Worm (Caenorhabditis elegans): ENCODE measurements around the gene C18B12.4.

DNA sequence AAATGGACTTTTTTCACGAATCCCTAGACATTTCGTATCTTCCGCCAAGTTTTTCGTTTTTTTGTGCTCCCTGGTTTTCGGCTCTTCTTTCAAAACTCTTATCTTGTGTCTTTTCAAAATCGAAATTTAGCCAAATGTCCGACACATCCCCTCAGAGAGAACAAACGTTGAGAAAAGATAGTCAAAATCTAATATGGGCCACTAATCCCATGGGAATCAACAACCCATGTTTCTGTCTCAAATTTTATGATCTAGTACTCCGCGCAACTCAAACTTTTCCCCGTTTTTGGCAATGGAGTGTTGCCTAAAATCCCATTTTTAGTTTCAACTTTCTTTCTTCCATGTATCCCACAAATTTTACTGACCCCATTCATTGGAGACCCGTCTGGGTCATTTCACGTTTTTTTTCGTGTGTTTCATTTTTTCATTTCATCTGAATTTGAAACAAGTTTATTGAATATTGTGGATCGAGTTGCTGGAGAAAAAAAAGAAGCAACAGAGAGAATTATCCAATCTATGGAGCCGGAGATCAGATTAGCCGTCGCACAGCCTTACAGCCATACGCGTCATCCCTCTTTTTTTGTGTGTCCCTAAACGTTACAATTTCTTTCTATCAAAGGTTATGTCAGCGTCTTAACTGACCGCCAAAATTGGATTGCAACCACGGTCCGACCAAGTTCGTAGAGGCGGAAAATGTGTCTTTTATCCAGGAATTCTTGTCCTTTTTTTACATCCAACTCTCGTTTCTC is 28.7 kb downstream of the C18B12.4 start:
- TF ChIP-seq lir-1 (GFP tag; conservative IDR thresholded peaks at IDR 0.05) = no peak
- no peak for TF ChIP-seq madf-6 (GFP tag; IDR thresholded peaks at IDR 0.05)
- no peak for TF ChIP-seq unc-130 (GFP tag; optimal IDR thresholded peaks at IDR 0.05)
- no peak for TF ChIP-seq snpc-1.3 (tag; optimal IDR thresholded peaks at IDR 0.05; ENCODE audit: insufficient read depth)
- TF ChIP-seq egl-44 (GFP tag; IDR thresholded peaks at IDR 0.05) = no peak
- no peak for TF ChIP-seq D2030.7 (GFP tag; IDR thresholded peaks at IDR 0.05)
- TF ChIP-seq B0261.1 (tag; optimal IDR thresholded peaks at IDR 0.05) = no peak

Measured in whole organism, young adult.